Worm (Caenorhabditis elegans) whole organism, L1 larva: ENCODE data around the gene lgc-10.

Experiments
- blmp-1 ChIP-seq: fragments of 150-350 bp; optimal IDR thresholded peaks from 2 replicates; lab custom pipeline; 2014; ENCODE audit warnings: missing biosample characterization, missing genetic modification characterization
- egl-27 ChIP-seq, 2 experiments: fragments of 150-350 bp in 1 of 2; sonication (generic microtip); optimal IDR thresholded peaks; 3 replicates each; lab custom pipeline; 2017 to 2018; ENCODE audit warnings: missing biosample characterization in 2 of 2, missing genetic modification characterization in 2 of 2, missing genetic modification reagents in 2 of 2
- fkh-4 ChIP-seq: sonication (generic microtip); optimal IDR thresholded peaks from 2 replicates; lab custom pipeline; 2016; ENCODE audit warnings: missing compliant biosample characterization, missing genetic modification characterization, borderline replicate concordance
- hlh-17 ChIP-seq: fragments of 200-800 bp; sonication (Bioruptor generic); optimal IDR thresholded peaks from 2 replicates; lab custom pipeline; 2018; ENCODE audit warnings: missing genetic modification characterization, mild to moderate bottlenecking, missing compliant biosample characterization, moderate library complexity, borderline replicate concordance
- mdl-1 ChIP-seq, 2 experiments: fragments of 150-350 bp; optimal IDR thresholded peaks; 2 replicates each; lab custom pipeline; 2014 to 2017; ENCODE audit warnings: missing biosample characterization in 2 of 2, missing genetic modification characterization in 2 of 2, inconsistent platforms in 1 of 2

lgc-10 gene

DNA sequence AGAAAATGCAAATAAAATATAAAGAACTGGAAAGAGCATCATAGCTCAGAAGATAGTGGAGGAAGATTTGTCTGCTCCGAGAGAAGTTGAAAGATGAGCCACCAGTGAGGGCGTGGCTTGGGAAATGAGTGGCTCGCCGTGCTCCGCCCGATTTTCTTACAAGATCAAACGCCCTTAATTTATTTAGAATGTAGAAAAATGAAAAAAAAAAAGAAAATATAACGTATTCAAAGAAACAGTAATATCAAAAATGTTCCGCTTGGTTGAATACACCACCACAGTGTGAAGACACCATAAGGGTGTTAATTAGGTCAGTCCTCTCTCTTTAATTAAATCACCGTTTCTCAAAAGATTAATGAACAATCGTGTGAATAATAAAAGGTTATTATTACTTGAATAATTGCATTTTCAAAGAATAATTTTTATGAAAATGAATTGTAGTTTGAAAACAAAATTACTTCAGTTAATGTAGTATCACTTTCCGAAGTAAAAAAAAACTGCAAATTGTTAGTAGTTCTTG is 54.9 kb downstream of the lgc-10 start, which contains the start of gene sfrp-1:
sfrp-1 (minus strand) TSS at position 51 of the 520 bp plus-strand sequence.
- no peak for TF ChIP-seq blmp-1 (tag; lab: Kevin White, UChicago)
- TF ChIP-seq hlh-17 (GFP tag; lab: Kevin White, UChicago): no peak
- no peak for TF ChIP-seq egl-27 (tag; optimal IDR thresholded peaks at IDR 0.05; lab: Kevin White, UChicago)
- TF ChIP-seq fkh-4 (tag; lab: Kevin White, UChicago): no peak
- no peak for TF ChIP-seq mdl-1 (tag; optimal IDR thresholded peaks at IDR 0.05; lab: Kevin White, UChicago)
